Worm (Caenorhabditis elegans): ENCODE data around the gene srt-45.

srt-45 gene

ce11 chrV:19783829-19784228, at the start of gene srt-45:
TSS of gene srt-45 (plus strand) at chrV:19784129.
- TF ChIP-seq tab-1 (GFP tag; IDR thresholded peaks at IDR 0.05) (no peak), klf-2 (GFP tag; conservative IDR thresholded peaks at IDR 0.05) (no peak), ztf-23 (GFP tag; IDR thresholded peaks at IDR 0.05) (no peak), ref-1 (GFP tag; conservative IDR thresholded peaks at IDR 0.05) (no peak), T22C8.4 (GFP tag; IDR thresholded peaks at IDR 0.05) (no peak), cog-1 (tag; optimal IDR thresholded peaks at IDR 0.05) (no peak), med-1 (GFP tag; optimal IDR thresholded peaks at IDR 0.05; ENCODE audit: insufficient read depth) (no peak), flt-1 (GFP tag; IDR thresholded peaks at IDR 0.05) (no peak), ztf-29 (GFP tag; IDR thresholded peaks at IDR 0.05) (no peak)

DNA sequence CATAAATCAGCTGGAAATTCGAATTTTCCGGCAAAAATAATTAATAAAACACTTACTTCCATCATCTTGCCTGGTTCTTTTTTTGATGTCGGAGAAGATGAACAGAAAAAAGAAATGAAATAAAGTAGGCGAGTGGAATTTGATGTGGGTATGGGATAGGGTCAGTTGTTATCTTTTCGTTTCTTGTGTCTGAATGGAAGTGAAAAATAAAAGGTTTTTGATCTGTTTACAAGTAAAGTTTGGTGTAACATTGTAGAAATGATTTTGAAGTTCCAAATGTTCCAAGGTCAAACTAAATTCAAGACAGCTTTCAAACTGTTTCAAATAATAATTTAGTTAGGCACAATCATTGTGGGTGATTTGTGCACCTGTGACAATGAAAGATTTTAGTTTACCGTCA, 46.5 kb upstream of the srt-45 start, which contains the start of gene W04E12.7:
Gene W04E12.7, minus strand, starts transcription at position 101 of the 400 bp plus-strand sequence.
- TF ChIP-seq ref-1 (GFP tag; conservative IDR thresholded peaks at IDR 0.05) (no peak), T22C8.4 (GFP tag; IDR thresholded peaks at IDR 0.05) (no peak), med-1 (GFP tag; optimal IDR thresholded peaks at IDR 0.05; ENCODE audit: insufficient read depth) (no peak), klf-2 (GFP tag; conservative IDR thresholded peaks at IDR 0.05) (no peak), flt-1 (GFP tag; IDR thresholded peaks at IDR 0.05) (no peak), ztf-29 (GFP tag; IDR thresholded peaks at IDR 0.05) (no peak), cog-1 (tag; optimal IDR thresholded peaks at IDR 0.05) (no peak), ztf-23 (GFP tag; IDR thresholded peaks at IDR 0.05) (no peak), tab-1 (GFP tag; IDR thresholded peaks at IDR 0.05) (no peak)

DNA sequence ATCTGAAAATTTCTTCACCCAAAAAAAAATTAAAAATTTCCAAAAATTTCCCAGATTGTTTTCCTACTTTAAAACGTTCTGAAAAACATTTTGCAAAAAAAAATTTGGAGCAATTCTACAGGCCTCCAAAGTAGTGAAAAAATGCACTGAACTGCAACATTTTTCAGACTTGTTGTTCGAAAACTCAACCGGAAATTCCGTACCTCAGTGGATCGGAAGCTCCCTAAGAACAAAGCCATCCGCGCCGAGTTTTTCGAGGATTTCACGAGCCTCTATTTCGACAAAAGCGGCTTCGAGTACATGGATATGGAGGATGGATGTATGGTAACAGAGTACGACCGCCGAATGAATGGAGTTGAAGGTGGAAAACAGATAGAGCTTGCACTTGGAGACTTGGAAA, 45.8 kb upstream of the srt-45 start, which contains the start of gene fbxa-131:
Gene fbxa-131, plus strand, starts transcription at position 301 of the 400 bp plus-strand sequence.
- TF ChIP-seq ref-1 (GFP tag; conservative IDR thresholded peaks at IDR 0.05) (no peak), cog-1 (tag; optimal IDR thresholded peaks at IDR 0.05) (no peak), flt-1 (GFP tag; IDR thresholded peaks at IDR 0.05) (no peak), tab-1 (GFP tag; IDR thresholded peaks at IDR 0.05) (no peak), ztf-23 (GFP tag; IDR thresholded peaks at IDR 0.05) (no peak), med-1 (GFP tag; optimal IDR thresholded peaks at IDR 0.05; ENCODE audit: insufficient read depth) (no peak), T22C8.4 (GFP tag; IDR thresholded peaks at IDR 0.05) (no peak), klf-2 (GFP tag; conservative IDR thresholded peaks at IDR 0.05) (no peak), ztf-29 (GFP tag; IDR thresholded peaks at IDR 0.05) (no peak)

- TF ChIP-seq klf-2 (GFP tag; conservative IDR thresholded peaks at IDR 0.05) (no peak), T22C8.4 (GFP tag; IDR thresholded peaks at IDR 0.05) (peak; percentile 52; the same call in 1 of the 2 replicates), med-1 (GFP tag; optimal IDR thresholded peaks at IDR 0.05; ENCODE audit: insufficient read depth) (no peak), ztf-23 (GFP tag; IDR thresholded peaks at IDR 0.05) (no peak)
These were observed 42.9 kb upstream of the srt-45 start, which contains the start of gene W04E12.2 for ce11 chrV:19741034-19741433. TSS of gene W04E12.2 (minus strand) at chrV:19741134.

- TF ChIP-seq flt-1 (GFP tag; IDR thresholded peaks at IDR 0.05) = no peak
- no peak for TF ChIP-seq klf-2 (GFP tag; conservative IDR thresholded peaks at IDR 0.05)
- TF ChIP-seq ztf-29 (GFP tag; IDR thresholded peaks at IDR 0.05) = no peak
- no peak for TF ChIP-seq ztf-23 (GFP tag; IDR thresholded peaks at IDR 0.05)
- TF ChIP-seq cog-1 (tag; optimal IDR thresholded peaks at IDR 0.05) = no peak
- no peak for TF ChIP-seq ref-1 (GFP tag; conservative IDR thresholded peaks at IDR 0.05)
- no peak for TF ChIP-seq tab-1 (GFP tag; IDR thresholded peaks at IDR 0.05)
These were observed 42.3 kb upstream of the srt-45 start, which contains the start of gene W04E12.3 for ce11 chrV:19741651-19742050. TSS of gene W04E12.3 (plus strand) at chrV:19741951.

DNA sequence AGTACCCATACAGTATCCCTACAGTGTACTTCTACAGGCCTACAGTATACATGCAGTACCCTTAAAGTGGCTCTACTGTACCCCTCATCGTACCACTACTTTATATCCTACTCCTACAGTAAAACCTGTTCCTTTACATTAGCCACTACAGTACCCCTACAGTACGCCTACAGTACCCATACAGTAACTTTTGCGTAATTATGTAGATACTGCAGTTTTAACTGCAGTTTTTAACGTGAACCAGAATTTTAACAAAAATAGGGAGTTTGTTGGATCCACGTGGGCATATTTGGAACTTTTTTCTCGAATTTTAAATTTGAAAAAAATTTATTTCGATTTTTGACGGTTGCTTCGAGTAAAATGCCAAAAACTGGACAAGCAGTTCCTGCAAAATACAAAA, 40.6 kb upstream of the srt-45 start, which contains the start of gene W04E12.4:
Gene W04E12.4, plus strand, starts transcription at position 301 of the 400 bp plus-strand sequence.
- TF ChIP-seq T22C8.4 (GFP tag; IDR thresholded peaks at IDR 0.05) (no peak), flt-1 (GFP tag; IDR thresholded peaks at IDR 0.05) (no peak), ref-1 (GFP tag; conservative IDR thresholded peaks at IDR 0.05) (no peak), ztf-29 (GFP tag; IDR thresholded peaks at IDR 0.05) (no peak), klf-2 (GFP tag; conservative IDR thresholded peaks at IDR 0.05) (no peak), tab-1 (GFP tag; IDR thresholded peaks at IDR 0.05) (no peak), ztf-23 (GFP tag; IDR thresholded peaks at IDR 0.05) (no peak), med-1 (GFP tag; optimal IDR thresholded peaks at IDR 0.05; ENCODE audit: insufficient read depth) (no peak), cog-1 (tag; optimal IDR thresholded peaks at IDR 0.05) (no peak)

DNA sequence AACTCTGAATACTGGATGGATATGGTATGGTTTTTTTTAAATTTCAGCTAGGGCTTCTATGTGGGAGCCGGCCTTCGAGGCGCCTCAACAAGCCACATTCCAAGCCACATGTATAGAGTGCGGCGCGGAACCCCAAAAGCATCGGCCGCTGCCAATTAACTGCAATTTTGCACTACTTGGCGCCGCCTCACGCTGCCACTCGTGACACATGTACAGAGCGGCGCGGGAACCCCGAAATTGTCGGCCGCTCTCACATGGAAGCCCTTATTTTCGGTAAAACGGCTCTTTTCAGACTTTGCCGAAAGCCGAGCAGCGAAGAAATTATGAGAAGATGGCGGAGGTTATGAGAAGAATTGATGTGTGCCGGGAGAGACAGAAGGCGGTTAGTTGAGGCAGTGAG, 40.1 kb upstream of the srt-45 start:
- TF ChIP-seq klf-2 (GFP tag; conservative IDR thresholded peaks at IDR 0.05) (no peak), ztf-29 (GFP tag; IDR thresholded peaks at IDR 0.05) (no peak), med-1 (GFP tag; optimal IDR thresholded peaks at IDR 0.05; ENCODE audit: insufficient read depth) (no peak), flt-1 (GFP tag; IDR thresholded peaks at IDR 0.05) (no peak), ztf-23 (GFP tag; IDR thresholded peaks at IDR 0.05) (no peak), T22C8.4 (GFP tag; IDR thresholded peaks at IDR 0.05) (no peak), tab-1 (GFP tag; IDR thresholded peaks at IDR 0.05) (no peak), ref-1 (GFP tag; conservative IDR thresholded peaks at IDR 0.05) (no peak), cog-1 (tag; optimal IDR thresholded peaks at IDR 0.05) (no peak)

DNA sequence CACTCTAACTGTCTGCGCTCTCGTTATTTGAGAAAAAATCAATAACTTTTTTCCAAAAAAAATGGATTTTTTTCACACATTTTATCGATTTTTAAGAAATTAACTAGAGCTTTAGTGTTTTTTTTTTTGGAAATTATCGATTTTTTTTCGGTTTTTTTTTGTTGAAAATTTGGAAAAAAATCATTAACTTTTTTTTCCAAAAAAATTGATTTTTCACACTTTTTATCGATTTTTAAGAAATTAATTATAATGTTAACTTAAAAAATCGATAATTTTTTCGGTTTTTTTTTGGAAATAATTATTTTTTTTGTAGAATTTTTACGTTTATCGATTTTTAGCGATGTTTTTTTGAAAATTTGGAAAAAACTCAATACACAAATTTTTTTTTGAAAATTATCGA, 39.7 kb upstream of the srt-45 start:
- no peak for TF ChIP-seq ztf-23 (GFP tag; IDR thresholded peaks at IDR 0.05)
- peak; percentile 59; the same call in 1 of the 2 replicates for TF ChIP-seq T22C8.4 (GFP tag; IDR thresholded peaks at IDR 0.05)
- TF ChIP-seq med-1 (GFP tag; optimal IDR thresholded peaks at IDR 0.05; ENCODE audit: insufficient read depth) = no peak
- TF ChIP-seq ref-1 (GFP tag; conservative IDR thresholded peaks at IDR 0.05) = no peak

DNA sequence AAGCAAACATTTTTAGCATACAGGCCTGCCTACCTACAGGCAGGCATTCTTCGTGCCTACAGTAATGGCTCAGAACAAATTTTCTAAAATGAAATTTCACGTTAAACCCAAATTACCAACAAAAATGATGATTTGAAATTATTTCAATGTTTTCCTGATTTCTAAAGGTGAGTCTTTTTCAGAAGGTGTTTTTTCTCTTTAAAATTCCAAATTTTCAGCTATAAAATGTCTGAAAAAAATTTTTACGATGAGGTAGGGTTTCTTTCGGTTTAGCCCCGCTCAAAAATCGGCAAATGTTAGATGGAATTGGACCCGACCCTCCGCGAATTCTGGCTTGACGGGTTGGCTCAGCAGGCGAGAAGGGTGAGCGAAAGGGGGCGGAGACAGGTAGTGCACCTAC, 38.1 kb upstream of the srt-45 start, which contains the start of gene W04E12.5:
Gene W04E12.5, plus strand, starts transcription at position 301 of the 400 bp plus-strand sequence.
- TF ChIP-seq klf-2 (GFP tag; conservative IDR thresholded peaks at IDR 0.05) (no peak), flt-1 (GFP tag; IDR thresholded peaks at IDR 0.05) (no peak)

ce11 chrV:19747144-19747543, 36.8 kb upstream of the srt-45 start:
- TF ChIP-seq T22C8.4 (GFP tag; IDR thresholded peaks at IDR 0.05) = no peak
- TF ChIP-seq cog-1 (tag; optimal IDR thresholded peaks at IDR 0.05) = no peak
- TF ChIP-seq ref-1 (GFP tag; conservative IDR thresholded peaks at IDR 0.05) = no peak
- TF ChIP-seq med-1 (GFP tag; optimal IDR thresholded peaks at IDR 0.05; ENCODE audit: insufficient read depth) = no peak
- TF ChIP-seq tab-1 (GFP tag; IDR thresholded peaks at IDR 0.05) = no peak
- no peak for TF ChIP-seq ztf-29 (GFP tag; IDR thresholded peaks at IDR 0.05)
- no peak for TF ChIP-seq klf-2 (GFP tag; conservative IDR thresholded peaks at IDR 0.05)

Data from whole organism, midembryonic.